Fruit fly (Drosophila melanogaster) whole organism, pupa: ENCODE results near the gene Tektin-A.

ENCODE experiments used
- CG10348 ChIP-seq: fragments of 200-800 bp; sonication (Bioruptor generic); IDR thresholded peaks from 2 replicates; pipeline ENCODE4 v1.3.6; 2022; ENCODE audit warnings: missing biosample characterization, missing genetic modification characterization
- CG12605 ChIP-seq: fragments of 200-800 bp; sonication (Bioruptor generic); IDR thresholded peaks from 2 replicates; pipeline ENCODE4 v1.3.6; 2022; ENCODE audit warnings: missing biosample characterization, missing genetic modification characterization
- CG13204 ChIP-seq: fragments of 200-800 bp; sonication (Bioruptor generic); optimal IDR thresholded peaks from 2 replicates; lab custom pipeline; 2018; ENCODE audit warnings: missing biosample characterization, mild to moderate bottlenecking, missing genetic modification characterization, moderate library complexity
- CG14655 ChIP-seq: fragments of 200-800 bp; sonication (Bioruptor generic); optimal IDR thresholded peaks from 3 replicates; lab custom pipeline; 2017; ENCODE audit warnings: mild to moderate bottlenecking, missing biosample characterization, missing genetic modification reagents, missing genetic modification characterization
- CG15710 ChIP-seq: fragments of 200-800 bp; sonication (Bioruptor generic); optimal IDR thresholded peaks from 2 replicates; lab custom pipeline; 2018; ENCODE audit warnings: missing biosample characterization, mild to moderate bottlenecking, missing genetic modification characterization, moderate library complexity
- CG17806 ChIP-seq: fragments of 200-800 bp; sonication (Bioruptor generic); optimal IDR thresholded peaks from 2 replicates; lab custom pipeline; 2018; ENCODE audit warnings: missing biosample characterization, mild to moderate bottlenecking, missing genetic modification characterization, moderate library complexity
- CG32121 ChIP-seq: fragments of 200-800 bp; sonication (Bioruptor generic); IDR thresholded peaks from 2 replicates; pipeline ENCODE4 v1.3.6; 2022; ENCODE audit warnings: missing biosample characterization, missing genetic modification characterization
- CG34367 ChIP-seq: fragments of 200-800 bp; sonication (Bioruptor generic); optimal IDR thresholded peaks from 2 replicates; lab custom pipeline; 2018; ENCODE audit warnings: missing biosample characterization, mild to moderate bottlenecking, missing genetic modification characterization
- CG4496 ChIP-seq: fragments of 200-800 bp; sonication (Bioruptor generic); IDR thresholded peaks from 3 replicates; pipeline ENCODE4 v1.3.6; 2022; ENCODE audit warnings: missing biosample characterization, missing genetic modification characterization
- CG8159 ChIP-seq: fragments of 200-800 bp; sonication (Bioruptor generic); optimal IDR thresholded peaks from 3 replicates; lab custom pipeline; 2018; ENCODE audit warnings: missing biosample characterization, mild to moderate bottlenecking, missing genetic modification characterization, moderate library complexity
- CG8301 ChIP-seq: fragments of 200-800 bp; sonication (Bioruptor generic); optimal IDR thresholded peaks from 2 replicates; lab custom pipeline; 2018; ENCODE audit warnings: missing biosample characterization, mild to moderate bottlenecking, missing genetic modification characterization
- D1 ChIP-seq: fragments of 200-800 bp; sonication (Bioruptor generic); optimal IDR thresholded peaks from 2 replicates; lab custom pipeline; 2018; ENCODE audit warnings: missing biosample characterization, mild to moderate bottlenecking, missing genetic modification characterization, moderate library complexity
- EcR ChIP-seq: fragments of 200-800 bp; sonication (Bioruptor generic); optimal IDR thresholded peaks from 3 replicates; lab custom pipeline; 2019; ENCODE audit warnings: missing biosample characterization, missing genetic modification characterization, mild to moderate bottlenecking, moderate library complexity, missing genetic modification reagents
- Ets98B ChIP-seq: fragments of 200-800 bp; sonication (Bioruptor generic); IDR thresholded peaks from 2 replicates; pipeline ENCODE4 v1.3.6; 2022; ENCODE audit warnings: missing biosample characterization, missing genetic modification characterization
- Pif1B ChIP-seq: fragments of 200-800 bp; sonication (Bioruptor generic); optimal IDR thresholded peaks from 3 replicates; lab custom pipeline; 2016; ENCODE audit warnings: missing biosample characterization, missing genetic modification characterization
- Snoo ChIP-seq: fragments of 200-800 bp; sonication (Bioruptor generic); optimal IDR thresholded peaks from 3 replicates; lab custom pipeline; 2017; ENCODE audit warnings: missing biosample characterization, mild to moderate bottlenecking, missing genetic modification characterization, inconsistent platforms
- fd96Ca ChIP-seq: fragments of 200-800 bp; sonication (Bioruptor generic); IDR thresholded peaks from 3 replicates; pipeline ENCODE4 v1.3.6; 2022; ENCODE audit warnings: missing biosample characterization, missing genetic modification characterization
- gl ChIP-seq: fragments of 200-800 bp; sonication (Bioruptor generic); optimal IDR thresholded peaks from 2 replicates; lab custom pipeline; 2018; ENCODE audit warnings: missing biosample characterization, mild to moderate bottlenecking, missing genetic modification characterization
- rn ChIP-seq: fragments of 200-800 bp; sonication (Bioruptor generic); IDR thresholded peaks from 2 replicates; pipeline ENCODE4 v1.3.6; 2022; ENCODE audit warnings: missing biosample characterization, missing genetic modification characterization

The Tektin-A gene

DNA sequence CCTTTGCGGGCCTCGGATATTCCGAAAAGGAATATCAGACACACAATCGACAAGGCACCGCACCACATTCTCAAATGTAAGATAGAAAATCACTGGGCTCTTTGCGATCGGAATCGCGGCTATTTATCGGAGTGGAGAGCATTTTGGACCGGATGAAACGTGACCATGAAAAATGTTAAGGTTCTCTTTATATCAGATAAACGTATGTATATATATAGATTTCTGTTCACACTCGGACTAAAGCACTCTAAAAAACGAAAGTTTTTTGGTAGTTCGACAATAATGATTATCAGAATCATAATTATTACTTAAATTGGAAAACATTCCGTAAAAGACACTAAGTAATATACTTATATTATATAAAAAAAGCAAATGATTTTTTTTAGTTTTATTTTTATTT is 48.4 kb downstream of the Tektin-A start, which contains the start of gene CG31821:
Gene CG31821 (minus strand): TSS at position 101 of the 400 bp plus-strand sequence.
- no peak for TF ChIP-seq CG8301 (tag; lab: Kevin White, UChicago)
- TF ChIP-seq CG34367 (tag; lab: Kevin White, UChicago), result no peak
- TF ChIP-seq fd96Ca (GFP tag; lab: Robert Waterston, UW), result no peak
- no peak for TF ChIP-seq EcR (GFP tag; lab: Kevin White, UChicago)
- no peak for TF ChIP-seq Ets98B (GFP tag; lab: Robert Waterston, UW)
- TF ChIP-seq D1 (tag; lab: Kevin White, UChicago), result no peak
- no peak for TF ChIP-seq CG4496
- TF ChIP-seq CG10348 (GFP tag; lab: Robert Waterston, UW), result no peak
- no peak for TF ChIP-seq CG13204 (GFP tag; lab: Kevin White, UChicago)
- TF ChIP-seq CG8159 (tag; lab: Kevin White, UChicago), result no peak
- TF ChIP-seq CG32121 (GFP tag; lab: Robert Waterston, UW), result no peak
- no peak for TF ChIP-seq CG14655 (GFP tag; lab: Kevin White, UChicago)
- no peak for TF ChIP-seq CG12605 (GFP tag; lab: Robert Waterston, UW)
- TF ChIP-seq CG15710 (tag; lab: Kevin White, UChicago), result no peak
- TF ChIP-seq CG17806 (tag; lab: Kevin White, UChicago), result no peak
- no peak for TF ChIP-seq gl
- TF ChIP-seq, all 21 proteins: peak for 0

DNA sequence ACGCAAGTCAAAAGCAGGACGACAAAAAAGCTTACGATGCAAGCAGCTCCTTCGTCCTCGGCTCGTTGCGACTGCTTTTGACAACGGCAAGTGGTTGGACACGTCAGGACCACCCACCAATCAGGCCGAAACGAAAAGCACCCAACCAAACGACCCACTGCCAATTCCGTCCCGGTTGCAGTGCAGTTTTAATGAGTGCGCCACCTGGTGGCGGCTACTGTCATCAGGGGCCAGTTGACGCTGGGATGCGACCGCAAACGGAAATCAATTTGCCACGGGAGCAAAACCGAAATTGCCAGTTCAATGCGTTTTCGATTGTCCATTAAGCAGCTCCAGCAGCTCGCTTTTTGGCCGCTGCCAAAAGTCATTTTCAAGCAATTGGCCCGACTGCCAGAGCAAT is 49.8 kb downstream of the Tektin-A start:
- TF ChIP-seq CG14655 (GFP tag; lab: Kevin White, UChicago) (no peak), CG8301 (tag; lab: Kevin White, UChicago) (no peak), gl (no peak), Ets98B (GFP tag; lab: Robert Waterston, UW) (no peak), CG8159 (tag; lab: Kevin White, UChicago) (no peak), CG15710 (tag; lab: Kevin White, UChicago) (no peak), CG12605 (GFP tag; lab: Robert Waterston, UW) (no peak), rn (GFP tag; lab: Robert Waterston, UW) (no peak), CG4496 (no peak), D1 (tag; lab: Kevin White, UChicago) (no peak), Pif1B (GFP tag; lab: Kevin White, UChicago) (no peak), Snoo (tag; lab: Kevin White, UChicago) (no peak), CG13204 (GFP tag; lab: Kevin White, UChicago) (no peak), CG10348 (GFP tag; lab: Robert Waterston, UW) (no peak)
